Fruit fly (Drosophila melanogaster) whole organism, embryonic: ENCODE data around the gene CG11970.

Experiments
- ATbp ChIP-seq: fragments of 200-800 bp; sonication (Bioruptor generic); optimal IDR thresholded peaks from 2 replicates; lab custom pipeline; 2017; ENCODE audit warnings: missing biosample characterization, mild to moderate bottlenecking, missing genetic modification characterization, missing genetic modification reagents
- Ada2b ChIP-seq: fragments of 200-800 bp; sonication (Bioruptor generic); IDR thresholded peaks from 2 replicates; pipeline ENCODE4 v1.3.6; 2022; ENCODE audit warnings: missing biosample characterization, missing genetic modification characterization
- Adf1 ChIP-seq: fragments of 200-800 bp; sonication (Bioruptor generic); IDR thresholded peaks from 2 replicates; pipeline ENCODE4 v1.3.6; 2022; ENCODE audit warnings: missing biosample characterization, missing genetic modification characterization
- BEAF-32 ChIP-seq: fragments of 200-800 bp; sonication (Bioruptor generic); optimal IDR thresholded peaks from 3 replicates; lab custom pipeline; 2017; ENCODE audit warnings: missing biosample characterization, missing genetic modification characterization, mild to moderate bottlenecking, moderate library complexity, missing genetic modification reagents
- CG10147 ChIP-seq: fragments of 200-800 bp; sonication (Bioruptor generic); optimal IDR thresholded peaks from 2 replicates; lab custom pipeline; 2019; ENCODE audit warnings: missing biosample characterization, mild to moderate bottlenecking, missing genetic modification characterization, moderate library complexity
- CG10321 ChIP-seq: fragments of 200-800 bp; sonication (Bioruptor generic); IDR thresholded peaks from 2 replicates; pipeline ENCODE4 v1.3.6; 2022; ENCODE audit warnings: missing biosample characterization, missing genetic modification characterization
- CG10431 ChIP-seq: fragments of 200-800 bp; sonication (Bioruptor generic); optimal IDR thresholded peaks from 3 replicates; lab custom pipeline; 2018; ENCODE audit warnings: missing biosample characterization, mild to moderate bottlenecking, missing genetic modification characterization
- CG11093 ChIP-seq: fragments of 200-800 bp; sonication (Bioruptor generic); IDR thresholded peaks from 3 replicates; pipeline ENCODE4 v1.3.6; 2022; ENCODE audit warnings: missing biosample characterization, missing genetic modification characterization
- CG11560 ChIP-seq: fragments of 200-800 bp; sonication (Bioruptor generic); IDR thresholded peaks from 3 replicates; pipeline ENCODE4 v1.3.6; 2022; ENCODE audit warnings: missing biosample characterization, missing genetic modification characterization
- CG12155 ChIP-seq: fragments of 200-800 bp; sonication (Bioruptor generic); optimal IDR thresholded peaks from 3 replicates; lab custom pipeline; 2016; ENCODE audit warnings: missing biosample characterization, missing genetic modification characterization
- CG12299 ChIP-seq: fragments of 200-800 bp; sonication (Bioruptor generic); optimal IDR thresholded peaks from 2 replicates; lab custom pipeline; 2018; ENCODE audit warnings: missing biosample characterization, mild to moderate bottlenecking, missing genetic modification characterization
- CG1603 ChIP-seq: fragments of 200-800 bp; sonication (Bioruptor generic); optimal IDR thresholded peaks from 2 replicates; lab custom pipeline; 2019; ENCODE audit warnings: missing biosample characterization, mild to moderate bottlenecking, missing genetic modification characterization, moderate library complexity
- CG18011 ChIP-seq: fragments of 200-800 bp; sonication (Bioruptor generic); optimal IDR thresholded peaks from 2 replicates; lab custom pipeline; 2017; ENCODE audit warnings: missing biosample characterization, missing genetic modification characterization, mild to moderate bottlenecking, moderate library complexity, missing genotype
- CG18476 ChIP-seq: fragments of 200-800 bp; sonication (Bioruptor generic); optimal IDR thresholded peaks from 2 replicates; lab custom pipeline; 2016; ENCODE audit warnings: missing biosample characterization, mild to moderate bottlenecking, missing genetic modification characterization
- CG2116 ChIP-seq: fragments of 200-800 bp; sonication (Bioruptor generic); optimal IDR thresholded peaks from 3 replicates; lab custom pipeline; 2018; ENCODE audit warnings: missing biosample characterization, mild to moderate bottlenecking, missing genetic modification characterization
- CG2120 ChIP-seq: fragments of 200-800 bp; sonication (Bioruptor generic); optimal IDR thresholded peaks from 3 replicates; lab custom pipeline; 2016; ENCODE audit warnings: missing biosample characterization, missing genetic modification characterization
- CG9876 ChIP-seq: fragments of 200-800 bp; sonication (Bioruptor generic); optimal IDR thresholded peaks from 2 replicates; lab custom pipeline; 2016; ENCODE audit warnings: missing biosample characterization, missing genetic modification characterization
- Doc3 ChIP-seq: fragments of 200-800 bp; sonication (Bioruptor generic); IDR thresholded peaks from 3 replicates; pipeline ENCODE4 v1.3.6; 2022; ENCODE audit warnings: missing biosample characterization, missing genetic modification characterization; ENCODE audit not compliant: partially characterized antibody
- Dref ChIP-seq: fragments of 200-800 bp; sonication (Bioruptor generic); IDR thresholded peaks from 2 replicates; pipeline ENCODE4 v1.3.6; 2022; ENCODE audit warnings: missing biosample characterization, missing genetic modification characterization
- GATAe ChIP-seq: fragments of 200-800 bp; sonication (Bioruptor generic); conservative IDR thresholded peaks from 2 replicates; pipeline ENCODE4 v1.3.6; 2022; ENCODE audit warnings: missing biosample characterization, missing genetic modification characterization
- H15 ChIP-seq: fragments of 200-800 bp; sonication (Bioruptor generic); IDR thresholded peaks from 3 replicates; pipeline ENCODE4 v1.3.6; 2022; ENCODE audit warnings: missing biosample characterization, missing genetic modification characterization
- HLH54F ChIP-seq: fragments of 200-800 bp; sonication (Bioruptor generic); optimal IDR thresholded peaks from 3 replicates; lab custom pipeline; 2016; ENCODE audit warnings: missing biosample characterization, missing genetic modification characterization
- Hmr ChIP-seq: fragments of 200-800 bp; sonication (Bioruptor generic); optimal IDR thresholded peaks from 3 replicates; lab custom pipeline; 2017; ENCODE audit warnings: mild to moderate bottlenecking, missing biosample characterization, missing genetic modification reagents, missing genetic modification characterization
- Lhr ChIP-seq: fragments of 200-800 bp; sonication (Bioruptor generic); optimal IDR thresholded peaks from 3 replicates; lab custom pipeline; 2017; ENCODE audit warnings: mild to moderate bottlenecking, missing biosample characterization, missing genetic modification reagents, missing genetic modification characterization
- Mad ChIP-seq: fragments of 200-800 bp; sonication (Bioruptor generic); optimal IDR thresholded peaks from 2 replicates; lab custom pipeline; 2016; ENCODE audit warnings: missing biosample characterization, missing genetic modification characterization
- Myb ChIP-seq: fragments of 200-800 bp; sonication (Bioruptor generic); optimal IDR thresholded peaks from 2 replicates; lab custom pipeline; 2016; ENCODE audit warnings: missing biosample characterization, missing genetic modification characterization
- NFAT ChIP-seq: fragments of 200-800 bp; sonication (Bioruptor generic); IDR thresholded peaks from 2 replicates; pipeline ENCODE4 v1.3.6; 2022; ENCODE audit warnings: missing biosample characterization, missing genetic modification characterization
- NK7.1 ChIP-seq: fragments of 200-800 bp; sonication (Bioruptor generic); optimal IDR thresholded peaks from 3 replicates; lab custom pipeline; 2016; ENCODE audit warnings: missing biosample characterization, missing genetic modification characterization
- Nf-YA ChIP-seq: fragments of 200-800 bp; sonication (Bioruptor generic); IDR thresholded peaks from 2 replicates; pipeline ENCODE4 v1.3.6; 2022; ENCODE audit warnings: missing biosample characterization, missing genetic modification characterization
- Ssrp ChIP-seq: fragments of 200-800 bp; sonication (Bioruptor generic); optimal IDR thresholded peaks from 2 replicates; lab custom pipeline; 2018; ENCODE audit warnings: missing biosample characterization, mild to moderate bottlenecking, missing genetic modification characterization, moderate library complexity
- YL-1 ChIP-seq: fragments of 200-800 bp; sonication (Bioruptor generic); optimal IDR thresholded peaks from 3 replicates; lab custom pipeline; 2017; ENCODE audit warnings: missing biosample characterization, mild to moderate bottlenecking, missing genetic modification characterization
- ci ChIP-seq: fragments of 200-800 bp; sonication (Bioruptor generic); IDR thresholded peaks from 3 replicates; pipeline ENCODE4 v1.3.6; 2022; ENCODE audit warnings: missing biosample characterization, missing genetic modification characterization
- corto ChIP-seq: fragments of 200-800 bp; sonication (Bioruptor generic); optimal IDR thresholded peaks from 2 replicates; lab custom pipeline; 2016; ENCODE audit warnings: missing biosample characterization, mild to moderate bottlenecking, missing genetic modification characterization, moderate library complexity
- dan ChIP-seq: fragments of 200-800 bp; sonication (Bioruptor generic); IDR thresholded peaks from 2 replicates; pipeline ENCODE4 v1.3.6; 2022; ENCODE audit warnings: missing biosample characterization, missing genetic modification characterization
- dati ChIP-seq: fragments of 200-800 bp; sonication (Bioruptor generic); IDR thresholded peaks from 2 replicates; pipeline ENCODE4 v1.3.6; 2022; ENCODE audit warnings: missing biosample characterization, missing genetic modification characterization
- fru ChIP-seq: fragments of >200 bp; optimal IDR thresholded peaks from 2 replicates; lab custom pipeline; 2017
- gce ChIP-seq: fragments of 200-800 bp; sonication (Bioruptor generic); IDR thresholded peaks from 3 replicates; pipeline ENCODE4 v1.3.6; 2022; ENCODE audit warnings: missing biosample characterization, missing genetic modification characterization
- hkb ChIP-seq, 2 experiments: fragments of 200-800 bp in 1 of 2; fragments of >200 bp in 1 of 2; sonication (Bioruptor generic) in 1 of 2; IDR thresholded peaks in 1 of 2; optimal IDR thresholded peaks in 1 of 2; 2 replicates each; pipeline versions ENCODE4 v1.3.6 to Lab custom; 2017 to 2022; ENCODE audit warnings: missing biosample characterization in 1 of 2, missing genetic modification characterization in 1 of 2
- lov ChIP-seq, 2 experiments: fragments of 200-800 bp in 1 of 2; fragments of >200 bp in 1 of 2; sonication (Bioruptor generic) in 1 of 2; IDR thresholded peaks in 1 of 2; optimal IDR thresholded peaks in 1 of 2; 2 replicates in 1 of 2; 3 replicates in 1 of 2; pipeline versions ENCODE4 v1.3.6 to Lab custom; 2017 to 2022; ENCODE audit warnings: missing biosample characterization in 1 of 2, missing genetic modification characterization in 1 of 2
- maf-S ChIP-seq: fragments of 200-800 bp; sonication (Bioruptor generic); optimal IDR thresholded peaks from 2 replicates; lab custom pipeline; 2016; ENCODE audit warnings: missing biosample characterization, missing genetic modification characterization
- mirr ChIP-seq: fragments of 200-800 bp; sonication (Bioruptor generic); optimal IDR thresholded peaks from 3 replicates; lab custom pipeline; 2018; ENCODE audit warnings: missing biosample characterization, mild to moderate bottlenecking, missing genetic modification characterization
- nau ChIP-seq: fragments of 200-800 bp; sonication (Bioruptor generic); optimal IDR thresholded peaks from 3 replicates; lab custom pipeline; 2017; ENCODE audit warnings: missing biosample characterization, mild to moderate bottlenecking, missing genetic modification characterization, missing genetic modification reagents
- nmo ChIP-seq: fragments of 200-800 bp; sonication (Bioruptor generic); optimal IDR thresholded peaks from 2 replicates; lab custom pipeline; 2018; ENCODE audit warnings: missing biosample characterization, mild to moderate bottlenecking, missing genetic modification characterization, moderate library complexity
- nom ChIP-seq: fragments of 200-800 bp; sonication (Bioruptor generic); optimal IDR thresholded peaks from 2 replicates; lab custom pipeline; 2017; ENCODE audit warnings: missing biosample characterization, missing genetic modification characterization, mild to moderate bottlenecking, moderate library complexity, missing genetic modification reagents
- schlank ChIP-seq: fragments of 200-800 bp; sonication (Bioruptor generic); optimal IDR thresholded peaks from 2 replicates; lab custom pipeline; 2018; ENCODE audit warnings: missing biosample characterization, mild to moderate bottlenecking, missing genetic modification characterization
- stc ChIP-seq: fragments of 200-800 bp; sonication (Bioruptor generic); IDR thresholded peaks from 2 replicates; pipeline ENCODE4 v1.3.6; 2022; ENCODE audit warnings: missing biosample characterization, missing genetic modification characterization
- stwl ChIP-seq: fragments of 200-800 bp; sonication (Bioruptor generic); optimal IDR thresholded peaks from 3 replicates; lab custom pipeline; 2018; ENCODE audit warnings: missing biosample characterization, mild to moderate bottlenecking, missing genetic modification characterization, moderate library complexity
- sug ChIP-seq: fragments of 200-800 bp; optimal IDR thresholded peaks from 2 replicates; lab custom pipeline; 2019; ENCODE audit warnings: missing biosample characterization, mild to moderate bottlenecking, missing genetic modification characterization, moderate library complexity
- z ChIP-seq: fragments of 200-800 bp; sonication (Bioruptor generic); IDR thresholded peaks from 3 replicates; pipeline ENCODE4 v1.3.6; 2022; ENCODE audit warnings: missing biosample characterization, missing genetic modification characterization
- zfh1 ChIP-seq: fragments of 200-800 bp; sonication (Bioruptor generic); IDR thresholded peaks from 3 replicates; pipeline ENCODE4 v1.3.6; 2022; ENCODE audit warnings: missing biosample characterization, missing genetic modification characterization

The CG11970 gene

dm6 chr3R:9003600-9004223, 19.2 kb downstream of the CG11970 start, which contains the start of the genes CG31100 and CG11980 (continued):
- TF ChIP-seq CG10147 (GFP tag; lab: Kevin White, UChicago) (no peak), CG1603 (tag; lab: Kevin White, UChicago) (peak; percentile 55), GATAe (GFP tag; lab: Robert Waterston, UW) (no peak), CG2116 (GFP tag; lab: Kevin White, UChicago) (peak; percentile 62), HLH54F (GFP tag; lab: Kevin White, UChicago) (no peak), dati (GFP tag; lab: Robert Waterston, UW) (no peak), CG11560 (tag; lab: Robert Waterston, UW) (no peak), zfh1 (GFP tag; lab: Robert Waterston, UW) (no peak), nmo (GFP tag; lab: Kevin White, UChicago) (peak; percentile 38), Mad (no peak), CG12299 (no peak), gce (GFP tag; lab: Robert Waterston, UW) (no peak), NFAT (GFP tag; lab: Robert Waterston, UW) (no peak), CG11093 (GFP tag; lab: Robert Waterston, UW) (no peak), Dref (GFP tag; lab: Robert Waterston, UW) (peak; percentile 84), Myb (GFP tag; lab: Kevin White, UChicago) (peak; percentile 99), CG9876 (GFP tag; lab: Kevin White, UChicago) (no peak), YL-1 (peak; percentile 78), dan (GFP tag; lab: Robert Waterston, UW) (no peak), CG10431 (GFP tag; lab: Kevin White, UChicago) (no peak), Hmr (GFP tag; lab: Kevin White, UChicago) (no peak), Adf1 (GFP tag; lab: Robert Waterston, UW) (no peak), CG18476 (GFP tag; lab: Kevin White, UChicago) (no peak), Lhr (GFP tag; lab: Kevin White, UChicago) (peak; percentile 70), H15 (no peak), stc (no peak), CG18011 (GFP tag; lab: Kevin White, UChicago) (no peak), maf-S (GFP tag; lab: Kevin White, UChicago) (no peak), mirr (GFP tag; lab: Kevin White, UChicago) (no peak), NK7.1 (no peak), nau (GFP tag; lab: Kevin White, UChicago) (no peak), lov (optimal IDR thresholded peaks at IDR 0.05; lab: Kevin White, UChicago) (no peak), lov (GFP tag; IDR thresholded peaks at IDR 0.05; lab: Robert Waterston, UW) (no peak), hkb (optimal IDR thresholded peaks at IDR 0.05; lab: Kevin White, UChicago) (no peak), hkb (GFP tag; IDR thresholded peaks at IDR 0.05; lab: Robert Waterston, UW) (no peak), sug (tag; lab: Kevin White, UChicago) (no peak), corto (no peak), Doc3 (GFP tag; lab: Robert Waterston, UW) (peak; percentile 65; the same call in 1 of the 3 replicates), CG10321 (GFP tag; lab: Robert Waterston, UW) (no peak), schlank (tag; lab: Kevin White, UChicago) (no peak), BEAF-32 (peak; percentile 86), ATbp (GFP tag; lab: Kevin White, UChicago) (no peak), nom (GFP tag; lab: Kevin White, UChicago) (no peak), Ssrp (tag; lab: Kevin White, UChicago) (no peak), CG2120 (GFP tag; lab: Kevin White, UChicago) (no peak), ci (no peak), Ada2b (GFP tag; lab: Robert Waterston, UW) (no peak), Nf-YA (GFP tag; lab: Robert Waterston, UW) (no peak), fru (lab: Kevin White, UChicago) (no peak), z (GFP tag; lab: Robert Waterston, UW) (no peak), stwl (tag; lab: Kevin White, UChicago) (peak; percentile 75), CG12155 (GFP tag; lab: Kevin White, UChicago) (peak; percentile 8)
